Fruit fly (Drosophila melanogaster): ENCODE results near the gene CG32369.

dm6 chr3L:7834902-7835781 lies 25.5 kb upstream of the CG32369 start:
- TF ChIP-seq CTCF (optimal IDR thresholded peaks at IDR 0.05) (no peak), CG8478 (optimal IDR thresholded peaks at IDR 0.05) (no peak)
